Fruit fly (Drosophila melanogaster): ENCODE measurements around the gene ais.
A peak's percentile ranks its signal among the peaks of the same experiment; 100 is the strongest.

The ais gene

DNA sequence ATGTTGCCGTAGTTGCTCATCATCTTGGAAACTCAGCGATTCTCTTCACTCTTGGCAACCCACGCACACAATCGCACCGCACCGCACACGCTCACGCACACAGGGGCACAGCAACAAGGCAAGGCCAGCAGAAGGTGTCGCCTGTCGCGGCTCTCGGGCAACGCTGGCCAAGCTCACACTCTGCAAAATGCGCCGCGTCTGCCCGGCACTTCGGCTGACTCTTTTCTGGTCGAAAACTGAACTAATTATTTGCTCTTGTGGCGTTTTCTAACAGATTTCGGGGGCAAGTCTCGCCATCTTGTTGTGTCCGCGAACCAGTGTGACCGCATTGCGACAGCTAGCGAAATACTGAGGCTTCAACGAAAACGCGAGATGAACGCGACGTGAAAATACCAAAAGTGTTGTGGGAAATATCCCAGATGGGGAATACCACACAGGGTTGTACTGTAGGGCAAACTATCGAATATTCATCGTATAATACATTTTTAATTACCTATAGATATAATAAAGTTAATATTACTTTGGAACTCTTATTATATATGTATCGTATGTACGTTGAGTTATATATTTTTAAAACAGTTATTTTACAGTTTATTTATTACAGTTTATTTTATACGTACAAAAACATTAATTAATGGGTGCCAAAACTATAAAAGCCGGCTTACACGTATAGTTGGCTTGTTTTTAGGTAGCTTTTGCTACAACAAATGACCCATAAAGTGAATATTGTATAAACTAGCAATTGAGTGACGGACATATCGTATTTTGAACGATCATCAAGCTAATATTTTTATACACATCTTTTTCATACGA is 41.9 kb upstream of the ais start, which contains the start of the genes MED19 and CG7430 (continued):
- TF ChIP-seq CrebB (tag; optimal IDR thresholded peaks at IDR 0.05) (peak; percentile 28), CG8089 (GFP tag; optimal IDR thresholded peaks at IDR 0.05) (no peak), ftz-f1 (GFP tag; optimal IDR thresholded peaks at IDR 0.05) (peak; percentile 96), YL-1 (GFP tag; optimal IDR thresholded peaks at IDR 0.05) (peak; percentile 90), nmo (GFP tag; optimal IDR thresholded peaks at IDR 0.05) (peak; percentile 45), Kr (GFP tag; optimal IDR thresholded peaks at IDR 0.05) (no peak), CG2120 (GFP tag; optimal IDR thresholded peaks at IDR 0.05) (no peak), Ets65A (GFP tag) (peak; percentile 65), ac (GFP tag; optimal IDR thresholded peaks at IDR 0.05) (peak; percentile 34), Rfx (GFP tag; IDR thresholded peaks at IDR 0.05) (peak; percentile 26), org-1 (GFP tag; optimal IDR thresholded peaks at IDR 0.05) (no peak), hb (GFP tag; IDR thresholded peaks at IDR 0.05; ENCODE audit: partially characterized antibody) (no peak), twi (tag; optimal IDR thresholded peaks at IDR 0.05) (no peak), CG3847 (GFP tag; IDR thresholded peaks at IDR 0.05) (peak; percentile 27; the same call in 1 of the 2 replicates), h (optimal IDR thresholded peaks at IDR 0.05) (no peak), sens-2 (GFP tag; IDR thresholded peaks at IDR 0.05) (no peak), CG5180 (GFP tag; optimal IDR thresholded peaks at IDR 0.05) (no peak), crol (GFP tag; IDR thresholded peaks at IDR 0.05) (no peak), CG8765 (GFP tag; IDR thresholded peaks at IDR 0.05) (no peak), CG13775 (GFP tag; optimal IDR thresholded peaks at IDR 0.05) (no peak), CG11093 (GFP tag; IDR thresholded peaks at IDR 0.05) (no peak), Camta (GFP tag; optimal IDR thresholded peaks at IDR 0.05) (no peak), Mes4 (GFP tag; optimal IDR thresholded peaks at IDR 0.05) (no peak), trh (GFP tag; optimal IDR thresholded peaks at IDR 0.05) (no peak), tna (GFP tag; IDR thresholded peaks at IDR 0.05; ENCODE audit: partially characterized antibody) (0 out of 2 replicates have a peak, but pooled peaks have one; percentile 29), lov (optimal IDR thresholded peaks at IDR 0.05) (no peak), lov (GFP tag; IDR thresholded peaks at IDR 0.05) (no peak), CG11560 (tag; IDR thresholded peaks at IDR 0.05) (peak; percentile 94), CG12391 (tag; optimal IDR thresholded peaks at IDR 0.05) (peak; percentile 22), Drgx (GFP tag; IDR thresholded peaks at IDR 0.05) (no peak), Trl (optimal IDR thresholded peaks at IDR 0.05) (peak in 1 of 2 experiments; percentile 26), Trl (GFP tag; optimal IDR thresholded peaks at IDR 0.05) (no peak), Hmx (GFP tag; optimal IDR thresholded peaks at IDR 0.05) (no peak), Fer1 (GFP tag; optimal IDR thresholded peaks at IDR 0.05) (peak; percentile 70), croc (GFP tag; conservative IDR thresholded peaks at IDR 0.05) (no peak), chn (GFP tag; optimal IDR thresholded peaks at IDR 0.05) (no peak), lbe (GFP tag; optimal IDR thresholded peaks at IDR 0.05) (peak; percentile 26), gfzf (GFP tag; optimal IDR thresholded peaks at IDR 0.05) (peak; percentile 87), HmgD (GFP tag; optimal IDR thresholded peaks at IDR 0.05) (no peak), gsb (GFP tag; IDR thresholded peaks at IDR 0.05) (no peak), insv (GFP tag; optimal IDR thresholded peaks at IDR 0.05) (no peak)

All from whole organism, embryonic.